Worm (Caenorhabditis elegans): ENCODE data around the gene C36B7.6.

DNA sequence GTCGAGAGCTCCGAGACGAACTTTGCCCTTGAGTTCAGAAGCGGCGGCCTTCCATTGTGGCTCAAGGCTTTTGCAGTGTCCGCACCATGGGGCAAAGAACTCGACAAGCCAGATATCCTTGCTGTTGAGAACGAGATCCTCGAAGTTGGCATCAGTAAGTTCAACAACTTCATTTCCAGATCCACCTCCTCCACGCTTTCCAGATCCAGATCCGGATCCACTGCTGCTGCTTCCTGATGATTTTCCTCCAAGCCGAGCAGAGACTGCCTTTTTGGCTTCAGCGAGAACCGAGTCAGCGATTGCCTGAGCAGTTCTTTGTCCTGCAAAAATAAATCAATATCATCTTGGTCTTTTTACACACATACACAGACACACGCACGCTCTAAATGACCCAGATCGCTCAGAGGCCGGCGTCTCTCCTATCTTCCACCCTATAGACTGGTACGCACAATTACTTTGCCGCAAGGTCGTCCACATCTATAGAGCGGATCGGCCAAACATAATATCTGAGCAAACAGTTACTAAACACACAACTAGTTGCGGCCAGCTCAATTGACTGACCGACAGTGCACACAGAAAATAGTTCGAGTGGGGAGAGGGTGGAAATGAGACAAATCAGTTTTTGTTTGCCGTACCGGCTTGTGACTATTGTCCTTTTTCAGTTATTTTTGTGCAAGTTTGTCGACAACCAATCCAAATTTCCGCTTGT lies 32.7 kb downstream of the C36B7.6 start:
- TF ChIP-seq F49E8.2 (tag; optimal IDR thresholded peaks at IDR 0.05; ENCODE audit: insufficient read depth) (no peak), pbrm-1 (GFP tag; IDR thresholded peaks at IDR 0.05) (no peak), egrh-3 (GFP tag; IDR thresholded peaks at IDR 0.05) (no peak), Y56A3A.18 (GFP tag; IDR thresholded peaks at IDR 0.05) (no peak), chd-7 (tag; optimal IDR thresholded peaks at IDR 0.05) (no peak), lin-54 (GFP tag; optimal IDR thresholded peaks at IDR 0.05) (no peak)
